6 worm cellular contexts compared by ENCODE assay signal in the genomic region with DNA sequence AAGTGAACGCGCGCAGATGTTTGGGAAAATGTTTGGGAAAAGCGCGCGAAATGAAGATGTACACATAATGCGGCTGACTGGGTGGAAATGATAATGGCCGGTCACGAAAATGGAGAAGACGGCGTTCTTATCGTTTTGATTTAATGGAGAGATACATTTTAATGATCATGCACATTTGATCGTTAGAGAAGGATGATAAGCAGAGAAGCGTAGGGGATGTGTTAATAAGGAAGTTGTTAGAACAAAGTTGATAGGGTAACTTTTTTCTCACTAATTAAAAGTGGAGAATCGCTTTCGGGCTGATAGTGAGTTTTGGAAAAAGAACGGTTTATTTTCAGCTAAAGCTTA.
TF ChIP-seq lines count a peak whose summit lies in the region.

No protein-coding gene starts in this region.

TF ChIP-seq in whole organism, L1 larva, 84 proteins besides CTCF, POLR2A, EP300 and RAD21:
- TF ChIP-seq rnt-1 (tag; optimal IDR thresholded peaks at IDR 0.05; lab: Kevin White, UChicago) (no peak), blmp-1 (tag; optimal IDR thresholded peaks at IDR 0.05; lab: Kevin White, UChicago) (peak; percentile 5), tbx-2 (tag; optimal IDR thresholded peaks at IDR 0.05; lab: Kevin White, UChicago) (no peak), elt-2 (tag; optimal IDR thresholded peaks at IDR 0.05; lab: Kevin White, UChicago) (peak; percentile 27)

TF ChIP-seq in whole organism, L2 larva, 48 proteins besides CTCF, POLR2A, EP300 and RAD21:
- peak; percentile 15 for TF ChIP-seq fos-1 (tag; optimal IDR thresholded peaks at IDR 0.05; lab: Kevin White, UChicago)
- peak; percentile 8 for TF ChIP-seq crh-2 (tag; optimal IDR thresholded peaks at IDR 0.05; lab: Kevin White, UChicago)
- no peak for TF ChIP-seq skn-1 (tag; optimal IDR thresholded peaks at IDR 0.05; lab: Kevin White, UChicago)
- TF ChIP-seq ztf-1 (GFP tag; conservative IDR thresholded peaks at IDR 0.05; lab: Robert Waterston, UW), result no peak
- TF ChIP-seq nhr-21 (tag; optimal IDR thresholded peaks at IDR 0.05; lab: Kevin White, UChicago), result no peak

TF ChIP-seq in whole organism, L3 larva, 47 proteins besides CTCF, POLR2A, EP300 and RAD21:
- TF ChIP-seq nhr-43 (tag; optimal IDR thresholded peaks at IDR 0.05; lab: Kevin White, UChicago; ENCODE audit: poor library complexity, severe bottlenecking) (no peak), elt-2 (tag; optimal IDR thresholded peaks at IDR 0.05; lab: Kevin White, UChicago) (peak; percentile 68), ceh-28 (tag; optimal IDR thresholded peaks at IDR 0.05; lab: Kevin White, UChicago) (peak; percentile 32)
TF ChIP-seq in whole organism, L3 larva: peak in this region for 2.

TF ChIP-seq in whole organism, L4 larva, 104 proteins besides CTCF, POLR2A, EP300 and RAD21:
- TF ChIP-seq php-3 (GFP tag; IDR thresholded peaks at IDR 0.05; lab: Robert Waterston, UW), result peak; percentile 58
- no peak for TF ChIP-seq daf-16 (GFP tag; optimal IDR thresholded peaks at IDR 0.05; lab: Kevin White, UChicago)
- TF ChIP-seq daf-16 (tag; optimal IDR thresholded peaks at IDR 0.05; lab: Kevin White, UChicago), result peak; percentile 0
- no peak for TF ChIP-seq sdz-12 (GFP tag; optimal IDR thresholded peaks at IDR 0.05; lab: Kevin White, UChicago)
- peak; percentile 27 for TF ChIP-seq dve-1 (tag; optimal IDR thresholded peaks at IDR 0.05; lab: Kevin White, UChicago; ENCODE audit: insufficient read depth)
- TF ChIP-seq hlh-11 (tag; optimal IDR thresholded peaks at IDR 0.05; lab: Kevin White, UChicago), result peak; percentile 64
- TF ChIP-seq jun-1 (tag; optimal IDR thresholded peaks at IDR 0.05; lab: Kevin White, UChicago), result no peak
- 0 out of 2 replicates have a peak, but pooled peaks have one; percentile 10 for TF ChIP-seq dmd-6 (GFP tag; IDR thresholded peaks at IDR 0.05; lab: Robert Waterston, UW)
- TF ChIP-seq hlh-30 (tag; optimal IDR thresholded peaks at IDR 0.05; lab: Kevin White, UChicago; ENCODE audit: insufficient read depth), result peak; percentile 26
- TF ChIP-seq nhr-28 (tag; optimal IDR thresholded peaks at IDR 0.05; lab: Kevin White, UChicago), result peak; percentile 37
TF ChIP-seq in whole organism, L4 larva: peak in this region for 7.

TF ChIP-seq in whole organism, mixed stage, embryonic, 35 proteins besides CTCF, POLR2A, EP300 and RAD21:
- TF ChIP-seq mab-5 (tag; optimal IDR thresholded peaks at IDR 0.05; lab: Kevin White, UChicago) (no peak), ces-1 (GFP tag; optimal IDR thresholded peaks at IDR 0.05; lab: Kevin White, UChicago) (no peak), hlh-1 (tag; optimal IDR thresholded peaks at IDR 0.05; lab: Kevin White, UChicago) (peak; percentile 7)

TF ChIP-seq in whole organism, young adult, 124 proteins besides CTCF, POLR2A, EP300 and RAD21:
- TF ChIP-seq Y53G8AR.9 (GFP tag; conservative IDR thresholded peaks at IDR 0.05; lab: Robert Waterston, UW) (no peak), ceh-40 (GFP tag; IDR thresholded peaks at IDR 0.05; lab: Robert Waterston, UW) (no peak), madf-3 (GFP tag; IDR thresholded peaks at IDR 0.05; lab: Robert Waterston, UW) (0 out of 2 replicates have a peak, but pooled peaks have one; percentile 15), F23B12.7 (tag; optimal IDR thresholded peaks at IDR 0.05; lab: Kevin White, UChicago; ENCODE audit: insufficient read depth) (no peak), ceh-91 (GFP tag; IDR thresholded peaks at IDR 0.05; lab: Robert Waterston, UW) (no peak)
